1 fruit fly cellular context compared by ENCODE assay signal in the genomic region with DNA sequence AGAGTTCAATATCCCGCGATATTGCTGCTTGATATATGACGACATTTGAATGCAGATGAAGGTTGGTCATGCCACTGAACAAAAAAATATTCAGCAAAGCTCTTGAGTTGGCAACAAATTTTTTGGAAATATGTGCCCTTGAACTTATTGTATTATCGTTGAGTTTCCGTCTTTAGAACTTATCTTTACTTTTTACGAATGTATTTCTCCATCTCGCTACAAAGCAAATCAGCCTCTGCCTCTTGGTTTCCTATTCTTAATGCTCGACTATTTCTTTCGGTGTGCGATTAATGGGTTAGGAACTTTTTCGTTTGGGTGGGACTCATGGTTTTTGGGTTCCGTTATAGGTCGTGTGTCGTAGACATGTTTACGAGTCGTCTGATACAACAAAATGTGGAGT.
TF ChIP-seq lines count a peak whose summit lies in the region.

No protein-coding gene starts in this region.

TF ChIP-seq in whole organism, embryonic, 481 proteins besides CTCF, POLR2A, EP300 and RAD21 (continued from another document):
- no peak for TF ChIP-seq D (optimal IDR thresholded peaks at IDR 0.05; lab: Kevin White, UChicago)
- peak; percentile 65 for TF ChIP-seq D (GFP tag; optimal IDR thresholded peaks at IDR 0.05; lab: Kevin White, UChicago)
- peak; percentile 11 for TF ChIP-seq pros (GFP tag; optimal IDR thresholded peaks at IDR 0.05; lab: Kevin White, UChicago)
- TF ChIP-seq PHDP (tag; optimal IDR thresholded peaks at IDR 0.05; lab: Kevin White, UChicago), result peak; percentile 73
- no peak for TF ChIP-seq CG15073 (GFP tag; optimal IDR thresholded peaks at IDR 0.05; lab: Kevin White, UChicago)
- peak; percentile 70 for TF ChIP-seq ci (GFP tag; IDR thresholded peaks at IDR 0.05; lab: Robert Waterston, UW)
- TF ChIP-seq Usf (GFP tag; optimal IDR thresholded peaks at IDR 0.05; lab: Kevin White, UChicago), result peak; percentile 45
- TF ChIP-seq sim (GFP tag; IDR thresholded peaks at IDR 0.05; lab: Robert Waterston, UW), result peak; percentile 35; the same call in 1 of the 2 replicates
- TF ChIP-seq Oli (tag; optimal IDR thresholded peaks at IDR 0.05; lab: Kevin White, UChicago), result peak; percentile 82
- TF ChIP-seq Myb (GFP tag; optimal IDR thresholded peaks at IDR 0.05; lab: Kevin White, UChicago), result peak; percentile 29
- TF ChIP-seq zf30C (GFP tag; optimal IDR thresholded peaks at IDR 0.05; lab: Kevin White, UChicago), result peak; percentile 72
- peak; percentile 63 for TF ChIP-seq odd (GFP tag; optimal IDR thresholded peaks at IDR 0.05; lab: Kevin White, UChicago)
- peak; percentile 88 for TF ChIP-seq Blimp-1 (GFP tag; optimal IDR thresholded peaks at IDR 0.05; lab: Kevin White, UChicago)
- peak; percentile 75 for TF ChIP-seq twi (tag; optimal IDR thresholded peaks at IDR 0.05; lab: Kevin White, UChicago)
- no peak for TF ChIP-seq Kr (GFP tag; optimal IDR thresholded peaks at IDR 0.05; lab: Kevin White, UChicago)
- TF ChIP-seq hth (optimal IDR thresholded peaks at IDR 0.05; lab: Kevin White, UChicago), result no peak
- peak; percentile 75 for TF ChIP-seq Xbp1 (GFP tag; optimal IDR thresholded peaks at IDR 0.05; lab: Kevin White, UChicago)
- peak; percentile 17 for TF ChIP-seq Asciz (GFP tag; optimal IDR thresholded peaks at IDR 0.05; lab: Kevin White, UChicago)
- TF ChIP-seq Ssrp (tag; optimal IDR thresholded peaks at IDR 0.05; lab: Kevin White, UChicago), result peak; percentile 83
- TF ChIP-seq ap (GFP tag; IDR thresholded peaks at IDR 0.05; lab: Robert Waterston, UW), result 0 out of 2 replicates have a peak, but pooled peaks have one; percentile 43
- peak; percentile 84 for TF ChIP-seq CG14710 (tag; optimal IDR thresholded peaks at IDR 0.05; lab: Kevin White, UChicago)
- TF ChIP-seq crol (GFP tag; IDR thresholded peaks at IDR 0.05; lab: Robert Waterston, UW), result no peak
- TF ChIP-seq gsb-n (tag; optimal IDR thresholded peaks at IDR 0.05; lab: Kevin White, UChicago), result peak; percentile 75
- TF ChIP-seq salm (tag; optimal IDR thresholded peaks at IDR 0.05; lab: Kevin White, UChicago), result peak; percentile 19
- peak; percentile 42 for TF ChIP-seq ERR (GFP tag; optimal IDR thresholded peaks at IDR 0.05; lab: Kevin White, UChicago)
- TF ChIP-seq ranshi (GFP tag; IDR thresholded peaks at IDR 0.05; lab: Robert Waterston, UW), result peak; percentile 59; the same call in 1 of the 2 replicates
- TF ChIP-seq CG10274 (GFP tag; optimal IDR thresholded peaks at IDR 0.05; lab: Kevin White, UChicago), result no peak
- TF ChIP-seq Taf1 (GFP tag; IDR thresholded peaks at IDR 0.05; lab: Robert Waterston, UW), result no peak
- no peak for TF ChIP-seq sima (GFP tag; optimal IDR thresholded peaks at IDR 0.05; lab: Kevin White, UChicago)
- TF ChIP-seq CG14860 (GFP tag; IDR thresholded peaks at IDR 0.05; lab: Robert Waterston, UW; ENCODE audit: partially characterized antibody), result no peak
- TF ChIP-seq lov (optimal IDR thresholded peaks at IDR 0.05; lab: Kevin White, UChicago), result no peak
- peak; percentile 44; the same call in 1 of the 3 replicates for TF ChIP-seq lov (GFP tag; IDR thresholded peaks at IDR 0.05; lab: Robert Waterston, UW)
- peak; percentile 13 for TF ChIP-seq CG12071 (GFP tag; optimal IDR thresholded peaks at IDR 0.05; lab: Kevin White, UChicago)
- no peak for TF ChIP-seq CG9797 (GFP tag; optimal IDR thresholded peaks at IDR 0.05; lab: Kevin White, UChicago)
- TF ChIP-seq cg (GFP tag; optimal IDR thresholded peaks at IDR 0.05; lab: Kevin White, UChicago), result no peak
- TF ChIP-seq BEAF-32 (GFP tag; optimal IDR thresholded peaks at IDR 0.05; lab: Kevin White, UChicago), result no peak
- peak; percentile 5 for TF ChIP-seq CG18619 (GFP tag; optimal IDR thresholded peaks at IDR 0.05; lab: Kevin White, UChicago)
- no peak for TF ChIP-seq zfh2 (GFP tag; optimal IDR thresholded peaks at IDR 0.05; lab: Kevin White, UChicago)
- TF ChIP-seq slp2 (GFP tag; optimal IDR thresholded peaks at IDR 0.05; lab: Kevin White, UChicago), result peak; percentile 69
- peak; percentile 14 for TF ChIP-seq Ets97D (GFP tag; optimal IDR thresholded peaks at IDR 0.05; lab: Kevin White, UChicago)
- peak; percentile 67 for TF ChIP-seq trem (tag; optimal IDR thresholded peaks at IDR 0.05; lab: Kevin White, UChicago)
- TF ChIP-seq Dip2 (GFP tag; IDR thresholded peaks at IDR 0.05; lab: Robert Waterston, UW), result no peak
- TF ChIP-seq CG17359 (tag; optimal IDR thresholded peaks at IDR 0.05; lab: Kevin White, UChicago), result peak; percentile 64
- TF ChIP-seq Meics (GFP tag; optimal IDR thresholded peaks at IDR 0.05; lab: Kevin White, UChicago), result peak; percentile 32
- 0 out of 3 replicates have a peak, but pooled peaks have one; percentile 40 for TF ChIP-seq CG11093 (GFP tag; IDR thresholded peaks at IDR 0.05; lab: Robert Waterston, UW)
- no peak for TF ChIP-seq CG8478 (optimal IDR thresholded peaks at IDR 0.05; lab: Kevin White, UChicago)
- no peak for TF ChIP-seq wek (GFP tag; optimal IDR thresholded peaks at IDR 0.05; lab: Kevin White, UChicago)
- peak; percentile 74 for TF ChIP-seq CG4424 (GFP tag; optimal IDR thresholded peaks at IDR 0.05; lab: Kevin White, UChicago)
- TF ChIP-seq mam (GFP tag; optimal IDR thresholded peaks at IDR 0.05; lab: Kevin White, UChicago), result peak; percentile 28
- TF ChIP-seq pan (optimal IDR thresholded peaks at IDR 0.05; lab: Kevin White, UChicago), result no peak
- peak in 1 of 2 experiments; percentile 50 for TF ChIP-seq pan (GFP tag; optimal IDR thresholded peaks at IDR 0.05 in 1 of 2, IDR thresholded peaks at IDR 0.05 in 1 of 2)
- no peak for TF ChIP-seq Trl (optimal IDR thresholded peaks at IDR 0.05; lab: Kevin White, UChicago)
- peak; percentile 57 for TF ChIP-seq Trl (GFP tag; optimal IDR thresholded peaks at IDR 0.05; lab: Kevin White, UChicago)
- TF ChIP-seq Fer2 (tag; optimal IDR thresholded peaks at IDR 0.05; lab: Kevin White, UChicago), result no peak
- TF ChIP-seq CG2678 (tag; optimal IDR thresholded peaks at IDR 0.05; lab: Kevin White, UChicago), result peak; percentile 76
- no peak for TF ChIP-seq NFAT (GFP tag; IDR thresholded peaks at IDR 0.05; lab: Robert Waterston, UW)
- peak; percentile 71 for TF ChIP-seq CG8290 (GFP tag; optimal IDR thresholded peaks at IDR 0.05; lab: Kevin White, UChicago)
- TF ChIP-seq CG8290 (tag; optimal IDR thresholded peaks at IDR 0.05; lab: Kevin White, UChicago), result peak; percentile 32 to 34
- peak; percentile 49 to 66 for TF ChIP-seq Pdp1 (GFP tag; optimal IDR thresholded peaks at IDR 0.05; lab: Kevin White, UChicago)
- TF ChIP-seq CG7987 (GFP tag; optimal IDR thresholded peaks at IDR 0.05; lab: Kevin White, UChicago), result no peak
- TF ChIP-seq danr (GFP tag; IDR thresholded peaks at IDR 0.05; lab: Robert Waterston, UW), result peak; percentile 42; the same call in 1 of the 2 replicates
- peak; percentile 4 for TF ChIP-seq p53 (GFP tag; optimal IDR thresholded peaks at IDR 0.05; lab: Kevin White, UChicago)
- no peak for TF ChIP-seq Opbp (GFP tag; IDR thresholded peaks at IDR 0.05; lab: Robert Waterston, UW; ENCODE audit: partially characterized antibody)
- TF ChIP-seq CG33213 (GFP tag; optimal IDR thresholded peaks at IDR 0.05; lab: Kevin White, UChicago), result peak; percentile 45
- TF ChIP-seq CG9817 (tag; optimal IDR thresholded peaks at IDR 0.05; lab: Kevin White, UChicago), result peak; percentile 18
- TF ChIP-seq CG14014 (GFP tag; IDR thresholded peaks at IDR 0.05; lab: Robert Waterston, UW), result peak; percentile 16; the same call in 1 of the 2 replicates
- peak; percentile 10 for TF ChIP-seq CG4328 (GFP tag; optimal IDR thresholded peaks at IDR 0.05; lab: Kevin White, UChicago)
- TF ChIP-seq CG1602 (GFP tag; optimal IDR thresholded peaks at IDR 0.05; lab: Kevin White, UChicago), result peak; percentile 68
- peak; percentile 82 for TF ChIP-seq CG8944 (GFP tag; optimal IDR thresholded peaks at IDR 0.05; lab: Kevin White, UChicago)
- TF ChIP-seq CG18476 (GFP tag; optimal IDR thresholded peaks at IDR 0.05; lab: Kevin White, UChicago), result no peak
- TF ChIP-seq so (GFP tag; IDR thresholded peaks at IDR 0.05; lab: Robert Waterston, UW), result 0 out of 3 replicates have a peak, but pooled peaks have one; percentile 45
- peak; percentile 51; the same call in 1 of the 2 replicates for TF ChIP-seq stc (GFP tag; IDR thresholded peaks at IDR 0.05; lab: Robert Waterston, UW)
- no peak for TF ChIP-seq ham (GFP tag; IDR thresholded peaks at IDR 0.05; lab: Robert Waterston, UW)
- TF ChIP-seq cad (GFP tag; optimal IDR thresholded peaks at IDR 0.05; lab: Kevin White, UChicago), result no peak
- TF ChIP-seq Mrtf (GFP tag; IDR thresholded peaks at IDR 0.05; lab: Robert Waterston, UW), result no peak
- TF ChIP-seq CG11695 (GFP tag; IDR thresholded peaks at IDR 0.05; lab: Robert Waterston, UW), result 0 out of 3 replicates have a peak, but pooled peaks have one; percentile 51
- peak; percentile 8 for TF ChIP-seq MESR4 (GFP tag; optimal IDR thresholded peaks at IDR 0.05; lab: Kevin White, UChicago)
- no peak for TF ChIP-seq stwl (tag; optimal IDR thresholded peaks at IDR 0.05; lab: Kevin White, UChicago)
- TF ChIP-seq CG4730 (GFP tag; IDR thresholded peaks at IDR 0.05; lab: Robert Waterston, UW), result peak; percentile 57
- peak; percentile 83 for TF ChIP-seq CG2202 (tag; optimal IDR thresholded peaks at IDR 0.05; lab: Kevin White, UChicago)
- peak; percentile 41 for TF ChIP-seq dm (GFP tag; optimal IDR thresholded peaks at IDR 0.05; lab: Kevin White, UChicago)
- TF ChIP-seq CG8765 (GFP tag; IDR thresholded peaks at IDR 0.05; lab: Robert Waterston, UW), result no peak
- TF ChIP-seq chm (GFP tag; IDR thresholded peaks at IDR 0.05; lab: Robert Waterston, UW), result peak; percentile 54; the same call in 1 of the 2 replicates
- TF ChIP-seq CG17612 (GFP tag; IDR thresholded peaks at IDR 0.05; lab: Robert Waterston, UW), result no peak
- no peak for TF ChIP-seq prd (optimal IDR thresholded peaks at IDR 0.05; lab: Kevin White, UChicago)
- peak; percentile 63; the same call in 2 of the 3 replicates for TF ChIP-seq prd (GFP tag; IDR thresholded peaks at IDR 0.05; lab: Robert Waterston, UW)
- no peak for TF ChIP-seq gsb (GFP tag; IDR thresholded peaks at IDR 0.05; lab: Robert Waterston, UW)
- TF ChIP-seq dmrt99B (tag; optimal IDR thresholded peaks at IDR 0.05; lab: Kevin White, UChicago), result no peak
- TF ChIP-seq GATAe (GFP tag; conservative IDR thresholded peaks at IDR 0.05; lab: Robert Waterston, UW), result 0 out of 2 replicates have a peak, but pooled peaks have one; percentile 15
- peak; percentile 88 for TF ChIP-seq CG33557 (GFP tag; optimal IDR thresholded peaks at IDR 0.05; lab: Kevin White, UChicago)
- TF ChIP-seq Awh (GFP tag; IDR thresholded peaks at IDR 0.05; lab: Robert Waterston, UW), result no peak
- TF ChIP-seq CG6813 (GFP tag; optimal IDR thresholded peaks at IDR 0.05; lab: Kevin White, UChicago), result peak; percentile 59
